Worm (Caenorhabditis elegans): ENCODE data around the gene clec-160.
A peak's percentile ranks its signal among the peaks of the same experiment; 100 is the strongest.

clec-160 gene

ce11 chrIII:8227511-8227910 is 48.3 kb downstream of the clec-160 start, which contains the start of gene fbxl-1 (continued):
- TF ChIP-seq snpc-1.1 (tag; optimal IDR thresholded peaks at IDR 0.05; ENCODE audit: insufficient read depth) (no peak), C17E4.6 (GFP tag; IDR thresholded peaks at IDR 0.05) (no peak), nfyb-1 (GFP tag; IDR thresholded peaks at IDR 0.05) (peak; percentile 79; the same call in 1 of the 2 replicates), lin-54 (GFP tag; optimal IDR thresholded peaks at IDR 0.05) (peak; percentile 55), hlh-26 (GFP tag; conservative IDR thresholded peaks at IDR 0.05) (no peak), atf-7 (tag; optimal IDR thresholded peaks at IDR 0.05) (peak; percentile 16), ets-4 (GFP tag; optimal IDR thresholded peaks at IDR 0.05) (peak; percentile 65), nhr-179 (tag; optimal IDR thresholded peaks at IDR 0.05) (no peak), madf-6 (GFP tag; IDR thresholded peaks at IDR 0.05) (peak; percentile 27; the same call in 1 of the 2 replicates), egl-18 (GFP tag; IDR thresholded peaks at IDR 0.05) (no peak), B0261.1 (tag; optimal IDR thresholded peaks at IDR 0.05) (no peak), rcor-1 (GFP tag; IDR thresholded peaks at IDR 0.05) (peak; percentile 42; the same call in 1 of the 2 replicates), zim-3 (tag; optimal IDR thresholded peaks at IDR 0.05) (no peak), mel-28 (tag; optimal IDR thresholded peaks at IDR 0.05; ENCODE audit: borderline replicate concordance) (no peak), ceh-40 (GFP tag; IDR thresholded peaks at IDR 0.05) (no peak), ccch-3 (GFP tag; optimal IDR thresholded peaks at IDR 0.05) (no peak), D2030.7 (GFP tag; IDR thresholded peaks at IDR 0.05) (no peak), F37B4.10 (GFP tag; IDR thresholded peaks at IDR 0.05) (no peak), repo-1 (tag; optimal IDR thresholded peaks at IDR 0.05) (peak; percentile 30), fkh-3 (tag; optimal IDR thresholded peaks at IDR 0.05) (no peak), aptf-2 (GFP tag; conservative IDR thresholded peaks at IDR 0.05) (no peak), mxl-1 (tag; optimal IDR thresholded peaks at IDR 0.05) (no peak), K12H6.12 (tag; optimal IDR thresholded peaks at IDR 0.05) (peak; percentile 86), hrde-1 (tag; optimal IDR thresholded peaks at IDR 0.05; ENCODE audit: borderline replicate concordance) (no peak), zfh-2 (GFP tag; conservative IDR thresholded peaks at IDR 0.05) (peak; percentile 98), lag-1 (GFP tag; IDR thresholded peaks at IDR 0.05) (no peak), F52B5.7 (tag; optimal IDR thresholded peaks at IDR 0.05) (no peak), let-607 (tag; optimal IDR thresholded peaks at IDR 0.05) (peak in 1 of 2 experiments; percentile 43), chd-7 (tag; optimal IDR thresholded peaks at IDR 0.05) (peak; percentile 79), athp-1 (tag; optimal IDR thresholded peaks at IDR 0.05) (peak; percentile 65), pbrm-1 (GFP tag; IDR thresholded peaks at IDR 0.05) (peak; percentile 68; the same call in 1 of the 2 replicates), F57C9.4 (tag; optimal IDR thresholded peaks at IDR 0.05) (no peak), lsl-1 (GFP tag; optimal IDR thresholded peaks at IDR 0.05) (no peak), Y53G8AR.9 (GFP tag; conservative IDR thresholded peaks at IDR 0.05) (no peak), F33H1.4 (GFP tag; IDR thresholded peaks at IDR 0.05) (peak; percentile 16; the same call in 1 of the 2 replicates), F10E7.11 (tag; optimal IDR thresholded peaks at IDR 0.05) (no peak), Y67H2A.10 (GFP tag; conservative IDR thresholded peaks at IDR 0.05) (peak; percentile 44; the same call in 1 of the 2 replicates), ztf-22 (GFP tag; optimal IDR thresholded peaks at IDR 0.05) (peak; percentile 35), sea-2 (GFP tag; IDR thresholded peaks at IDR 0.05) (no peak), nhr-27 (tag; optimal IDR thresholded peaks at IDR 0.05) (no peak), ZK185.1 (tag; optimal IDR thresholded peaks at IDR 0.05; ENCODE audit: poor library complexity, severe bottlenecking) (peak; percentile 41), ceh-79 (tag; optimal IDR thresholded peaks at IDR 0.05) (no peak), tbp1 (GFP tag; optimal IDR thresholded peaks at IDR 0.05) (peak; percentile 53), mcd-1 (GFP tag; IDR thresholded peaks at IDR 0.05) (peak; percentile 72), B0336.3 (GFP tag; IDR thresholded peaks at IDR 0.05) (no peak; the same call in none of the 2 replicates), nhr-80 (tag; optimal IDR thresholded peaks at IDR 0.05) (peak; percentile 85), ztf-18 (tag; optimal IDR thresholded peaks at IDR 0.05) (peak; percentile 45), tbx-9 (tag; optimal IDR thresholded peaks at IDR 0.05; ENCODE audit: borderline replicate concordance) (no peak), C06A6.2 (GFP tag; conservative IDR thresholded peaks at IDR 0.05) (peak; percentile 53; the same call in 1 of the 2 replicates)
